Worm (Caenorhabditis elegans) whole organism, midembryonic: ENCODE measurements around the gene T28C6.5.

ENCODE experiments used
- T22C8.4 ChIP-seq: fragments of 200-800 bp; sonication (Bioruptor generic); IDR thresholded peaks from 2 replicates; pipeline ENCODE4 v1.3.6; 2022; ENCODE audit warnings: missing genetic modification characterization, missing compliant biosample characterization
- cog-1 ChIP-seq: sonication (generic microtip); optimal IDR thresholded peaks from 2 replicates; lab custom pipeline; 2016; ENCODE audit warnings: missing genetic modification characterization, missing compliant biosample characterization
- med-1 ChIP-seq: sonication (generic microtip); optimal IDR thresholded peaks from 2 replicates; lab custom pipeline; 2017; ENCODE audit warnings: missing genetic modification characterization, mild to moderate bottlenecking, missing compliant biosample characterization, antibody characterized with exemption, missing genetic modification reagents; ENCODE audit not compliant: insufficient read depth

ce11 chrIV:8855963-8856362 lies 34.7 kb downstream of the T28C6.5 start, which contains the start of gene T11B7.5:
- TF ChIP-seq cog-1 (tag; lab: Kevin White, UChicago) (no peak), med-1 (GFP tag; lab: Kevin White, UChicago) (no peak), T22C8.4 (GFP tag; lab: Robert Waterston, UW) (no peak)
